Worm (Caenorhabditis elegans) whole organism, L4 larva: ENCODE data around the gene F26F2.10.

Experiments used
- F44E2.7 ChIP-seq: fragments of 200-800 bp; sonication (Bioruptor generic); IDR thresholded peaks from 2 replicates; pipeline ENCODE4 v2.1.2; 2022; ENCODE audit warnings: missing genetic modification characterization, missing compliant biosample characterization
- Y5F2A.4 ChIP-seq: fragments of 200-800 bp; sonication (Bioruptor generic); optimal IDR thresholded peaks from 2 replicates; lab custom pipeline; 2018; ENCODE audit warnings: mild to moderate bottlenecking, missing genetic modification characterization, missing compliant biosample characterization
- Y75B8A.6 ChIP-seq: fragments of 200-800 bp; sonication (Bioruptor generic); IDR thresholded peaks from 2 replicates; pipeline ENCODE4 v1.3.6; 2022; ENCODE audit warnings: missing genetic modification reagents, missing genetic modification characterization, missing compliant biosample characterization
- aha-1 ChIP-seq: fragments of 150-350 bp; peaks from one replicate; lab custom pipeline; 2014; ENCODE audit warnings: missing biosample characterization, missing genetic modification characterization
- attf-4 ChIP-seq: sonication (generic microtip); optimal IDR thresholded peaks from 3 replicates; lab custom pipeline; 2017; ENCODE audit warnings: missing biosample characterization, missing genetic modification characterization
- ces-1 ChIP-seq: fragments of 150-350 bp; sonication (generic microtip); optimal IDR thresholded peaks from 4 replicates; lab custom pipeline; 2014; ENCODE audit warnings: missing biosample characterization, missing genetic modification reagents, missing genetic modification characterization
- daf-12 ChIP-seq: fragments of 150-350 bp; optimal IDR thresholded peaks from 2 replicates; lab custom pipeline; 2014; ENCODE audit warnings: missing biosample characterization, missing genetic modification reagents, missing genetic modification characterization
- daf-19 ChIP-seq: fragments of 200-800 bp; sonication (Bioruptor generic); conservative IDR thresholded peaks from 2 replicates; pipeline ENCODE4 v1.3.6; 2022; ENCODE audit warnings: missing genetic modification characterization, missing compliant biosample characterization
- dmd-6 ChIP-seq: fragments of 200-800 bp; sonication (Bioruptor generic); IDR thresholded peaks from 2 replicates; pipeline ENCODE4 v1.3.6; 2022; ENCODE audit warnings: missing genetic modification reagents, missing genetic modification characterization, missing compliant biosample characterization
- dmd-8 ChIP-seq: fragments of 200-800 bp; sonication (Bioruptor generic); IDR thresholded peaks from 2 replicates; pipeline ENCODE4 v1.3.6; 2022; ENCODE audit warnings: missing genetic modification characterization, missing compliant biosample characterization
- dpl-1 ChIP-seq: fragments of 150-350 bp; optimal IDR thresholded peaks from 2 replicates; lab custom pipeline; 2014; ENCODE audit warnings: missing biosample characterization, missing genetic modification reagents, missing genetic modification characterization
- egl-43 ChIP-seq: fragments of 200-800 bp; sonication (Bioruptor generic); IDR thresholded peaks from 2 replicates; pipeline ENCODE4 v1.3.6; 2022; ENCODE audit warnings: missing genetic modification reagents, missing genetic modification characterization, missing compliant biosample characterization
- fos-1 ChIP-seq: fragments of 150-350 bp; optimal IDR thresholded peaks from 2 replicates; lab custom pipeline; 2014; ENCODE audit warnings: missing biosample characterization, missing genetic modification characterization
- lim-7 ChIP-seq: fragments of 200-800 bp; sonication (Bioruptor generic); IDR thresholded peaks from 2 replicates; pipeline ENCODE4 v1.3.6; 2022; ENCODE audit warnings: missing genetic modification characterization, missing compliant biosample characterization
- lin-13 ChIP-seq: fragments of 150-350 bp; optimal IDR thresholded peaks from 2 replicates; lab custom pipeline; 2014; ENCODE audit warnings: missing biosample characterization, missing genetic modification reagents, missing genetic modification characterization
- lin-39 ChIP-seq: fragments of 150-350 bp; optimal IDR thresholded peaks from 2 replicates; lab custom pipeline; 2014; ENCODE audit warnings: missing biosample characterization, missing genetic modification reagents, missing genetic modification characterization
- mdt-29 ChIP-seq: fragments of 200-800 bp; sonication (Bioruptor generic); IDR thresholded peaks from 2 replicates; pipeline ENCODE4 v1.3.6; 2022; ENCODE audit warnings: missing genetic modification reagents, missing genetic modification characterization, missing compliant biosample characterization
- mep-1 ChIP-seq: fragments of 150-350 bp; sonication (generic microtip); optimal IDR thresholded peaks from 3 replicates; lab custom pipeline; 2014; ENCODE audit warnings: missing biosample characterization, missing genetic modification characterization
- mxl-2 ChIP-seq: fragments of 200-800 bp; sonication (Bioruptor generic); conservative IDR thresholded peaks from 2 replicates; pipeline ENCODE4 v1.3.6; 2022; ENCODE audit warnings: missing genetic modification reagents, missing genetic modification characterization, missing compliant biosample characterization
- nhr-25 ChIP-seq: sonication (generic microtip); optimal IDR thresholded peaks from 2 replicates; lab custom pipeline; 2017; ENCODE audit warnings: missing genetic modification characterization, mild to moderate bottlenecking, missing compliant biosample characterization, antibody characterized with exemption, moderate library complexity, borderline replicate concordance; ENCODE audit not compliant: insufficient read depth
- nhr-41 ChIP-seq: fragments of 200-800 bp; sonication (Bioruptor generic); IDR thresholded peaks from 2 replicates; pipeline ENCODE4 v1.3.6; 2022; ENCODE audit warnings: missing genetic modification reagents, missing genetic modification characterization, missing compliant biosample characterization
- nhr-48 ChIP-seq: sonication (generic microtip); optimal IDR thresholded peaks from 2 replicates; lab custom pipeline; 2016; ENCODE audit warnings: mild to moderate bottlenecking, missing genetic modification characterization, missing compliant biosample characterization
- nhr-77 ChIP-seq: fragments of 150-350 bp; optimal IDR thresholded peaks from 2 replicates; lab custom pipeline; 2014; ENCODE audit warnings: missing biosample characterization, missing genetic modification characterization
- pqm-1 ChIP-seq: sonication (generic microtip); optimal IDR thresholded peaks from 2 replicates; lab custom pipeline; 2017; ENCODE audit warnings: missing biosample characterization, missing genetic modification characterization
- saeg-2 ChIP-seq: fragments of 200-800 bp; sonication (Bioruptor generic); IDR thresholded peaks from 2 replicates; pipeline ENCODE4 v1.3.6; 2022; ENCODE audit warnings: missing genetic modification reagents, missing genetic modification characterization, missing compliant biosample characterization
- set-16 ChIP-seq: fragments of 200-800 bp; sonication (Bioruptor generic); IDR thresholded peaks from 2 replicates; pipeline ENCODE4 v1.3.6; 2022; ENCODE audit warnings: missing genetic modification reagents, missing genetic modification characterization, missing compliant biosample characterization
- skn-1 ChIP-seq: fragments of 150-350 bp; optimal IDR thresholded peaks from 2 replicates; lab custom pipeline; 2014; ENCODE audit warnings: missing biosample characterization, missing genetic modification characterization
- snpc-1.2 ChIP-seq: fragments of 200-800 bp; sonication (Bioruptor generic); IDR thresholded peaks from 2 replicates; pipeline ENCODE4 v1.3.6; 2022; ENCODE audit warnings: missing genetic modification reagents, missing genetic modification characterization, missing compliant biosample characterization
- unc-39 ChIP-seq: sonication (generic microtip); optimal IDR thresholded peaks from 2 replicates; lab custom pipeline; 2017; ENCODE audit warnings: missing biosample characterization, missing genetic modification characterization
- unc-62 ChIP-seq, 3 experiments: fragments of 150-350 bp in 1 of 3; sonication (generic microtip); optimal IDR thresholded peaks in 2 of 3; peaks in 1 of 3; 1 replicate in 1 of 3; 2 replicates in 2 of 3; lab custom pipeline; 2014 to 2017; ENCODE audit warnings: missing biosample characterization in 3 of 3, missing genetic modification characterization in 3 of 3, missing genetic modification reagents in 3 of 3, missing genotype in 1 of 3
- zag-1 ChIP-seq: fragments of 150-350 bp; optimal IDR thresholded peaks from 2 replicates; lab custom pipeline; 2014; ENCODE audit warnings: missing biosample characterization, missing genetic modification characterization
- zfp-3 ChIP-seq: fragments of 200-800 bp; sonication (Bioruptor generic); conservative IDR thresholded peaks from 2 replicates; pipeline ENCODE4 v1.3.6; 2022; ENCODE audit warnings: missing genetic modification reagents, missing genetic modification characterization, missing compliant biosample characterization
- zip-2 ChIP-seq: fragments of 150-350 bp; optimal IDR thresholded peaks from 2 replicates; lab custom pipeline; 2014; ENCODE audit warnings: missing biosample characterization, missing genetic modification characterization

The F26F2.10 gene

ce11 chrV:20631255-20631654, 36.6 kb upstream of the F26F2.10 start, which contains the start of gene F46B3.14:
F46B3.14 (minus strand) TSS chrV:20631355.
- TF ChIP-seq set-16 (GFP tag; lab: Robert Waterston, UW) (no peak), unc-62 (GFP tag; optimal IDR thresholded peaks at IDR 0.05 in 1 of 2; lab: Kevin White, UChicago) (no peak), unc-62 (tag; optimal IDR thresholded peaks at IDR 0.05; lab: Kevin White, UChicago) (no peak), Y75B8A.6 (GFP tag; lab: Robert Waterston, UW) (no peak), dmd-8 (GFP tag; lab: Robert Waterston, UW) (no peak), fos-1 (tag; lab: Kevin White, UChicago) (no peak), daf-12 (tag; lab: Kevin White, UChicago) (no peak), egl-43 (GFP tag; lab: Robert Waterston, UW) (no peak), ces-1 (GFP tag; lab: Kevin White, UChicago) (no peak), unc-39 (no peak), attf-4 (tag; lab: Kevin White, UChicago) (no peak), zip-2 (no peak), dmd-6 (no peak)
- TF ChIP-seq, all 104 proteins: peak for 0

- TF ChIP-seq lin-13 (GFP tag; lab: Kevin White, UChicago), result no peak
- no peak for TF ChIP-seq saeg-2 (GFP tag; lab: Robert Waterston, UW)
- no peak for TF ChIP-seq mxl-2
- no peak for TF ChIP-seq nhr-77 (tag; lab: Kevin White, UChicago)
- TF ChIP-seq daf-19, result no peak
- no peak for TF ChIP-seq dmd-8 (GFP tag; lab: Robert Waterston, UW)
- TF ChIP-seq mep-1 (tag; lab: Kevin White, UChicago), result no peak
- peak; percentile 30 for TF ChIP-seq aha-1 (tag; lab: Kevin White, UChicago)
- no peak for TF ChIP-seq zag-1 (tag; lab: Kevin White, UChicago)
- TF ChIP-seq, all 104 proteins: peak for 1
Observed at ce11 chrV:20626043-20626761, 31.6 kb upstream of the F26F2.10 start, which contains the start of the genes F46B3.9 and srz-18. F46B3.9 (minus strand) TSS chrV:20626143. srz-18 (plus strand) TSS chrV:20626711.

- TF ChIP-seq F44E2.7, result no peak
- TF ChIP-seq lim-7 (GFP tag; lab: Robert Waterston, UW), result no peak
- TF ChIP-seq unc-62 (GFP tag; optimal IDR thresholded peaks at IDR 0.05 in 1 of 2; lab: Kevin White, UChicago), result peak in 1 of 2 experiments; percentile 95
- no peak for TF ChIP-seq unc-62 (tag; optimal IDR thresholded peaks at IDR 0.05; lab: Kevin White, UChicago)
Observed at ce11 chrV:20625260-20625659, 30.6 kb upstream of the F26F2.10 start.

ce11 chrV:20623060-20623459, 28.4 kb upstream of the F26F2.10 start, which contains the start of gene F46B3.8:
F46B3.8 (minus strand) TSS chrV:20623160.
- no peak for TF ChIP-seq nhr-25 (tag; lab: Kevin White, UChicago)
- no peak for TF ChIP-seq nhr-41 (GFP tag; lab: Robert Waterston, UW)
- no peak for TF ChIP-seq aha-1 (tag; lab: Kevin White, UChicago)
- TF ChIP-seq snpc-1.2 (GFP tag; lab: Robert Waterston, UW), result no peak
- no peak for TF ChIP-seq dpl-1 (GFP tag; lab: Kevin White, UChicago)
- no peak for TF ChIP-seq pqm-1 (tag; lab: Kevin White, UChicago)
- TF ChIP-seq nhr-48 (tag; lab: Kevin White, UChicago), result no peak
- TF ChIP-seq lin-39, result no peak
- TF ChIP-seq zag-1 (tag; lab: Kevin White, UChicago), result no peak
- no peak for TF ChIP-seq Y5F2A.4
- TF ChIP-seq zfp-3, result no peak
- no peak for TF ChIP-seq skn-1 (tag; lab: Kevin White, UChicago)
- no peak for TF ChIP-seq mdt-29 (GFP tag; lab: Robert Waterston, UW)
- no peak for TF ChIP-seq set-16 (GFP tag; lab: Robert Waterston, UW)
